Worm (Caenorhabditis elegans) whole organism, L4 larva: ENCODE data around the gene atgp-2.
A peak's percentile ranks its signal among the peaks of the same experiment; 100 is the strongest.

Source experiments
- D1046.2 ChIP-seq: fragments of 200-800 bp; sonication (Bioruptor generic); IDR thresholded peaks from 2 replicates; pipeline ENCODE4 v1.3.6; 2022; ENCODE audit warnings: missing genetic modification characterization, missing compliant biosample characterization
- F49E8.2 ChIP-seq: sonication (generic microtip); optimal IDR thresholded peaks from 2 replicates; lab custom pipeline; 2016; ENCODE audit warnings: missing compliant biosample characterization, mild to moderate bottlenecking, missing genetic modification characterization, borderline replicate concordance
- T20F7.1 ChIP-seq: fragments of 200-800 bp; sonication (Bioruptor generic); optimal IDR thresholded peaks from 2 replicates; lab custom pipeline; 2018; ENCODE audit warnings: mild to moderate bottlenecking, missing genetic modification characterization, missing compliant biosample characterization
- T26A8.4 ChIP-seq: fragments of 200-800 bp; sonication (Bioruptor generic); IDR thresholded peaks from 2 replicates; pipeline ENCODE4 v1.3.6; 2022; ENCODE audit warnings: missing genetic modification characterization, missing compliant biosample characterization
- Y105C5A.15 ChIP-seq: fragments of 200-800 bp; sonication (Bioruptor generic); IDR thresholded peaks from 2 replicates; pipeline ENCODE4 v1.3.6; 2022; ENCODE audit warnings: missing genetic modification characterization, missing compliant biosample characterization
- ZK337.2 ChIP-seq: fragments of 200-800 bp; sonication (Bioruptor generic); IDR thresholded peaks from 2 replicates; pipeline ENCODE4 v1.3.6; 2022; ENCODE audit warnings: missing genetic modification reagents, missing genetic modification characterization, missing compliant biosample characterization
- aha-1 ChIP-seq: fragments of 150-350 bp; peaks from one replicate; lab custom pipeline; 2014; ENCODE audit warnings: missing biosample characterization, missing genetic modification characterization
- arid-1 ChIP-seq: fragments of 200-800 bp; sonication (Bioruptor generic); conservative IDR thresholded peaks from 2 replicates; pipeline ENCODE4 v1.3.6; 2022; ENCODE audit warnings: missing genetic modification reagents, missing genetic modification characterization, missing compliant biosample characterization
- ceh-44 ChIP-seq: fragments of 200-800 bp; sonication (Bioruptor generic); IDR thresholded peaks from 2 replicates; pipeline ENCODE4 v1.3.6; 2022; ENCODE audit warnings: missing genetic modification reagents, missing genetic modification characterization, missing compliant biosample characterization
- cey-2 ChIP-seq: sonication (generic microtip); optimal IDR thresholded peaks from 3 replicates; lab custom pipeline; 2017; ENCODE audit warnings: missing genetic modification characterization, mild to moderate bottlenecking, missing compliant biosample characterization, antibody characterized with exemption, borderline replicate concordance; ENCODE audit not compliant: insufficient read depth
- daf-16 ChIP-seq, 3 experiments: sonication (generic microtip); optimal IDR thresholded peaks; 2 replicates each; lab custom pipeline; 2016 to 2017; ENCODE audit warnings: missing genetic modification characterization in 3 of 3, missing genetic modification reagents in 3 of 3, mild to moderate bottlenecking in 2 of 3, missing compliant biosample characterization in 2 of 3, missing biosample characterization in 1 of 3, moderate library complexity in 1 of 3
- daf-19 ChIP-seq: fragments of 200-800 bp; sonication (Bioruptor generic); conservative IDR thresholded peaks from 2 replicates; pipeline ENCODE4 v1.3.6; 2022; ENCODE audit warnings: missing genetic modification characterization, missing compliant biosample characterization
- dmd-6 ChIP-seq: fragments of 200-800 bp; sonication (Bioruptor generic); IDR thresholded peaks from 2 replicates; pipeline ENCODE4 v1.3.6; 2022; ENCODE audit warnings: missing genetic modification reagents, missing genetic modification characterization, missing compliant biosample characterization
- dmd-8 ChIP-seq: fragments of 200-800 bp; sonication (Bioruptor generic); IDR thresholded peaks from 2 replicates; pipeline ENCODE4 v1.3.6; 2022; ENCODE audit warnings: missing genetic modification characterization, missing compliant biosample characterization
- egl-43 ChIP-seq: fragments of 200-800 bp; sonication (Bioruptor generic); IDR thresholded peaks from 2 replicates; pipeline ENCODE4 v1.3.6; 2022; ENCODE audit warnings: missing genetic modification reagents, missing genetic modification characterization, missing compliant biosample characterization
- lin-1 ChIP-seq: fragments of 200-800 bp; sonication (Bioruptor generic); IDR thresholded peaks from 2 replicates; pipeline ENCODE4 v1.3.6; 2022; ENCODE audit warnings: missing genetic modification reagents, missing genetic modification characterization, missing compliant biosample characterization
- lsy-2 ChIP-seq, 2 experiments: fragments of 150-350 bp in 1 of 2; sonication (generic microtip) in 1 of 2; optimal IDR thresholded peaks; 2 replicates each; lab custom pipeline; 2014 to 2017; ENCODE audit warnings: missing biosample characterization in 2 of 2, missing genetic modification characterization in 2 of 2
- madf-9 ChIP-seq: fragments of 200-800 bp; sonication (Bioruptor generic); conservative IDR thresholded peaks from 2 replicates; pipeline ENCODE4 v1.3.6; 2022; ENCODE audit warnings: missing genetic modification reagents, missing genetic modification characterization, missing compliant biosample characterization
- mdl-1 ChIP-seq, 2 experiments: fragments of 150-350 bp in 1 of 2; sonication (generic microtip) in 1 of 2; optimal IDR thresholded peaks; 2 replicates each; lab custom pipeline; 2014 to 2017; ENCODE audit warnings: missing biosample characterization in 2 of 2, missing genetic modification characterization in 2 of 2
- nhr-102 ChIP-seq: sonication (generic microtip); optimal IDR thresholded peaks from 2 replicates; lab custom pipeline; 2016; ENCODE audit warnings: mild to moderate bottlenecking, missing genetic modification characterization, moderate library complexity, missing compliant biosample characterization
- nhr-25 ChIP-seq: sonication (generic microtip); optimal IDR thresholded peaks from 2 replicates; lab custom pipeline; 2017; ENCODE audit warnings: missing genetic modification characterization, mild to moderate bottlenecking, missing compliant biosample characterization, antibody characterized with exemption, moderate library complexity, borderline replicate concordance; ENCODE audit not compliant: insufficient read depth
- nhr-28 ChIP-seq: fragments of 150-350 bp; optimal IDR thresholded peaks from 2 replicates; lab custom pipeline; 2014; ENCODE audit warnings: missing biosample characterization, missing genetic modification characterization
- nhr-6 ChIP-seq: fragments of 150-350 bp; optimal IDR thresholded peaks from 2 replicates; lab custom pipeline; 2014; ENCODE audit warnings: missing biosample characterization, missing genetic modification characterization
- nhr-77 ChIP-seq: fragments of 150-350 bp; optimal IDR thresholded peaks from 2 replicates; lab custom pipeline; 2014; ENCODE audit warnings: missing biosample characterization, missing genetic modification characterization
- php-3 ChIP-seq: fragments of 200-800 bp; sonication (Bioruptor generic); IDR thresholded peaks from 2 replicates; pipeline ENCODE4 v1.3.6; 2022; ENCODE audit warnings: missing genetic modification reagents, missing genetic modification characterization, missing compliant biosample characterization
- sdz-12 ChIP-seq: fragments of 200-800 bp; sonication (Bioruptor generic); optimal IDR thresholded peaks from 2 replicates; lab custom pipeline; 2018; ENCODE audit warnings: mild to moderate bottlenecking, missing genetic modification characterization, missing compliant biosample characterization
- set-16 ChIP-seq: fragments of 200-800 bp; sonication (Bioruptor generic); IDR thresholded peaks from 2 replicates; pipeline ENCODE4 v1.3.6; 2022; ENCODE audit warnings: missing genetic modification reagents, missing genetic modification characterization, missing compliant biosample characterization
- snpc-1.2 ChIP-seq: fragments of 200-800 bp; sonication (Bioruptor generic); IDR thresholded peaks from 2 replicates; pipeline ENCODE4 v1.3.6; 2022; ENCODE audit warnings: missing genetic modification reagents, missing genetic modification characterization, missing compliant biosample characterization
- spr-1 ChIP-seq: sonication (generic microtip); optimal IDR thresholded peaks from 2 replicates; lab custom pipeline; 2016; ENCODE audit warnings: mild to moderate bottlenecking, missing genetic modification characterization, missing compliant biosample characterization
- spr-3 ChIP-seq: fragments of 200-800 bp; sonication (Bioruptor generic); optimal IDR thresholded peaks from 2 replicates; lab custom pipeline; 2018; ENCODE audit warnings: mild to moderate bottlenecking, missing genetic modification characterization, missing compliant biosample characterization
- tra-1 ChIP-seq: fragments of 200-800 bp; sonication (Bioruptor generic); IDR thresholded peaks from 2 replicates; pipeline ENCODE4 v1.3.6; 2022; ENCODE audit warnings: missing genetic modification reagents, missing genetic modification characterization, missing compliant biosample characterization
- unc-130 ChIP-seq: sonication (generic microtip); optimal IDR thresholded peaks from 2 replicates; lab custom pipeline; 2016; ENCODE audit warnings: missing genetic modification reagents, missing genetic modification characterization, missing compliant biosample characterization
- unc-39 ChIP-seq: sonication (generic microtip); optimal IDR thresholded peaks from 2 replicates; lab custom pipeline; 2017; ENCODE audit warnings: missing biosample characterization, missing genetic modification characterization
- unc-62 ChIP-seq, 3 experiments: fragments of 150-350 bp in 1 of 3; sonication (generic microtip); optimal IDR thresholded peaks in 2 of 3; peaks in 1 of 3; 1 replicate in 1 of 3; 2 replicates in 2 of 3; lab custom pipeline; 2014 to 2017; ENCODE audit warnings: missing biosample characterization in 3 of 3, missing genetic modification characterization in 3 of 3, missing genetic modification reagents in 3 of 3, missing genotype in 1 of 3
- zag-1 ChIP-seq: fragments of 150-350 bp; optimal IDR thresholded peaks from 2 replicates; lab custom pipeline; 2014; ENCODE audit warnings: missing biosample characterization, missing genetic modification characterization
- zfp-2 ChIP-seq: sonication (generic microtip); optimal IDR thresholded peaks from 2 replicates; lab custom pipeline; 2016; ENCODE audit warnings: mild to moderate bottlenecking, missing genetic modification characterization, missing compliant biosample characterization
- zfp-3 ChIP-seq: fragments of 200-800 bp; sonication (Bioruptor generic); conservative IDR thresholded peaks from 2 replicates; pipeline ENCODE4 v1.3.6; 2022; ENCODE audit warnings: missing genetic modification reagents, missing genetic modification characterization, missing compliant biosample characterization
- zip-2 ChIP-seq: fragments of 150-350 bp; optimal IDR thresholded peaks from 2 replicates; lab custom pipeline; 2014; ENCODE audit warnings: missing biosample characterization, missing genetic modification characterization

The atgp-2 gene

DNA sequence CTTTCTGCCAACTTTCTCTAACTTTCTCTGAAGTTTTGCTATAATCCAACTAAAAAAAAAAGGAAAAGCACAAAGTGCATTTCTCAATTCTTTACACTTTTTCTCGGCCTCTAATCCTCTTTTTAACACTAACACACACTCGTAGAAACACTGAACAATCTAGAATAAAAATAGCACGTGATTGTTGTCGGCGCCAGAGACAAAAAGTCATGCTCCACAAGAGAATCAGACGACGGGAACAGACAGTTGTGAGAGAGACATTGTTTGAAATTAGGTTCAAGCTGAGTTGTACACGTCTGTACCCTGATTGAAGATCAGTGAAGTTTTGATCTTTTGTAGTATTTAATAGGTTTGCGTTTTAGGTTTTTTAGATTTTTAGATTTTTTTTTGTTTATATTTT is 45.5 kb downstream of the atgp-2 start (continued):
- TF ChIP-seq nhr-25 (no peak), nhr-28 (tag; lab: Kevin White, UChicago) (peak; percentile 81), daf-16 (GFP tag; optimal IDR thresholded peaks at IDR 0.05; lab: Kevin White, UChicago) (peak; percentile 13 to 74), daf-16 (tag; optimal IDR thresholded peaks at IDR 0.05; lab: Kevin White, UChicago) (peak; percentile 90), Y105C5A.15 (GFP tag; lab: Robert Waterston, UW) (no peak), snpc-1.2 (GFP tag; lab: Robert Waterston, UW) (no peak), sdz-12 (GFP tag; lab: Kevin White, UChicago) (no peak), nhr-6 (tag; lab: Kevin White, UChicago) (peak; percentile 41), madf-9 (GFP tag; lab: Robert Waterston, UW) (no peak), lsy-2 (tag; optimal IDR thresholded peaks at IDR 0.05; lab: Kevin White, UChicago) (peak in 1 of 2 experiments; percentile 86), lin-1 (GFP tag; lab: Robert Waterston, UW) (peak; percentile 58; the same call in 1 of the 2 replicates), nhr-102 (tag; lab: Kevin White, UChicago) (peak; percentile 48), nhr-77 (tag; lab: Kevin White, UChicago) (peak; percentile 95), unc-62 (GFP tag; optimal IDR thresholded peaks at IDR 0.05 in 1 of 2; lab: Kevin White, UChicago) (peak in 1 of 2 experiments; percentile 59), unc-62 (tag; optimal IDR thresholded peaks at IDR 0.05; lab: Kevin White, UChicago) (no peak), ceh-44 (GFP tag; lab: Robert Waterston, UW) (no peak), F49E8.2 (tag; lab: Kevin White, UChicago) (no peak), aha-1 (tag; lab: Kevin White, UChicago) (peak; percentile 95), tra-1 (GFP tag; lab: Robert Waterston, UW) (0 out of 2 replicates have a peak, but pooled peaks have one; percentile 29), php-3 (peak; percentile 51), T26A8.4 (GFP tag; lab: Robert Waterston, UW) (peak; percentile 61; the same call in 1 of the 2 replicates), dmd-6 (peak; percentile 77), mdl-1 (tag; optimal IDR thresholded peaks at IDR 0.05; lab: Kevin White, UChicago) (peak in 1 of 2 experiments; percentile 75), unc-130 (GFP tag; lab: Kevin White, UChicago) (no peak)

DNA sequence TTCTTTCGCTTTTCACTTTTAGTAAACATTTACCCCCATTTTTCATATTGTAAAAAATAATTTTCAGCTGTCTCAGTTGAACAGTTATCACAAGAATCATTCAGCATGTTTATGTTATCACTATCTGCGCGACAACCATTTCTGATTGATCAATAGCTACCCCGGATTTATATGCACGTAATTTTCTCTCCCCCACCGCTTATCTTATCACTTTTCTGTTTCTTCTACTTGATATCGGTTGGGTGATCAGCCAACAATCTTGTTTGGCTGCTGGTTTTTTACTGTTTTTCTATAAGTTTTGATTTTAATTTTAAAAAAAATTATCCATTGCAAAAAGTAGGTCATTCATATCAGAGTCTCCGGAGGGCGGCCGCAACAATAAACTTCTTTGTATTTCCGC is 46.1 kb downstream of the atgp-2 start:
- no peak for TF ChIP-seq zfp-3
- TF ChIP-seq arid-1: no peak
- peak; percentile 3 for TF ChIP-seq nhr-28 (tag; lab: Kevin White, UChicago)
- TF ChIP-seq daf-16 (GFP tag; optimal IDR thresholded peaks at IDR 0.05; lab: Kevin White, UChicago): no peak
- peak; percentile 48 for TF ChIP-seq daf-16 (tag; optimal IDR thresholded peaks at IDR 0.05; lab: Kevin White, UChicago)
- TF ChIP-seq lin-1 (GFP tag; lab: Robert Waterston, UW): no peak
- no peak for TF ChIP-seq zfp-2 (tag; lab: Kevin White, UChicago)
- TF ChIP-seq aha-1 (tag; lab: Kevin White, UChicago): peak; percentile 45
- TF ChIP-seq daf-19 (GFP tag; lab: Robert Waterston, UW): no peak
- TF ChIP-seq T20F7.1 (GFP tag; lab: Kevin White, UChicago): no peak
- no peak for TF ChIP-seq set-16 (GFP tag; lab: Robert Waterston, UW)

DNA sequence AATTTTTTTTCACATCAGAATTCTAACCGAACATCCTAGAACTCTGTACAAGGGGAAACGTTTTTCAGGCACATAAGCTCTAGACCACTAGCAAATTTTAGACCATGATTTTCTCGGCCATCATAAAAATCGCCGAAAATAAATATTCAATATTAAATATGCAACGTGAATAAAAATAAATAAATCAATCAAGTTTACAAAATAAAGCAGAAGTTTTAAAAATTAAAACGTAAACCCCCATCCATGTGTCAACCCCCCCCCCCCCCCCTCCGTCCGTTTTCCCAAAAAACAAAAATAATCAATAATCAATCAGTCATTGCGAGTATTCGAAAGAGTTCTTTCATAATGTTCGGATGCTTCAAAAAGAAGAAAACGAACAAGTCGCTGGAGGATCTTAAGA is 50.6 kb downstream of the atgp-2 start, which contains the start of gene catp-4:
TSS of gene catp-4 (plus strand) at position 301 of the 400 bp plus-strand sequence.
- no peak for TF ChIP-seq egl-43 (GFP tag; lab: Robert Waterston, UW)
- no peak for TF ChIP-seq zip-2 (tag; lab: Kevin White, UChicago)
- TF ChIP-seq spr-3: no peak
- no peak for TF ChIP-seq nhr-25
- TF ChIP-seq dmd-8 (GFP tag; lab: Robert Waterston, UW): no peak
- no peak for TF ChIP-seq spr-1 (tag; lab: Kevin White, UChicago)
- no peak for TF ChIP-seq F49E8.2 (tag; lab: Kevin White, UChicago)
- no peak for TF ChIP-seq ZK337.2 (GFP tag; lab: Robert Waterston, UW)
- no peak for TF ChIP-seq ceh-44 (GFP tag; lab: Robert Waterston, UW)
- no peak for TF ChIP-seq unc-39 (tag; lab: Kevin White, UChicago)
- TF ChIP-seq cey-2 (tag; lab: Kevin White, UChicago): no peak
- no peak for TF ChIP-seq nhr-28 (tag; lab: Kevin White, UChicago)
- TF ChIP-seq D1046.2 (GFP tag; lab: Robert Waterston, UW): no peak
- TF ChIP-seq zag-1 (tag; lab: Kevin White, UChicago): no peak
- TF ChIP-seq, all 104 proteins: peak for 0
